Worm (Caenorhabditis elegans) whole organism, L2 larva: ENCODE results near the gene ipla-3.

ENCODE experiments used
- C34F6.9 ChIP-seq: fragments of 150-350 bp; optimal IDR thresholded peaks from 2 replicates; lab custom pipeline; 2014; ENCODE audit warnings: missing biosample characterization, missing genetic modification characterization
- F13H6.1 ChIP-seq: sonication (generic microtip); optimal IDR thresholded peaks from 2 replicates; lab custom pipeline; 2016; ENCODE audit warnings: missing genetic modification characterization, missing compliant biosample characterization
- R02D3.7 ChIP-seq: fragments of 150-350 bp; optimal IDR thresholded peaks from 2 replicates; lab custom pipeline; 2014; ENCODE audit warnings: missing biosample characterization, missing genetic modification characterization
- Y55F3AM.14 ChIP-seq: fragments of 200-800 bp; sonication (Bioruptor generic); optimal IDR thresholded peaks from 2 replicates; lab custom pipeline; 2018; ENCODE audit warnings: mild to moderate bottlenecking, missing genetic modification characterization, missing compliant biosample characterization
- aly-2 ChIP-seq: fragments of 150-350 bp; optimal IDR thresholded peaks from 2 replicates; lab custom pipeline; 2014; ENCODE audit warnings: missing biosample characterization, missing genetic modification characterization
- ama-1 ChIP-seq: fragments of 150-350 bp; optimal IDR thresholded peaks from 2 replicates; lab custom pipeline; 2018; ENCODE audit warnings: inconsistent platforms
- blmp-1 ChIP-seq: sonication (generic microtip); optimal IDR thresholded peaks from 2 replicates; lab custom pipeline; 2017; ENCODE audit warnings: missing genetic modification characterization, mild to moderate bottlenecking, missing compliant biosample characterization, antibody characterized with exemption, moderate library complexity; ENCODE audit not compliant: insufficient read depth
- ceh-16 ChIP-seq: fragments of 150-350 bp; optimal IDR thresholded peaks from 2 replicates; lab custom pipeline; 2014; ENCODE audit warnings: missing biosample characterization, missing genetic modification characterization
- crh-2 ChIP-seq: sonication (generic microtip); optimal IDR thresholded peaks from 2 replicates; lab custom pipeline; 2017; ENCODE audit warnings: missing biosample characterization, missing genetic modification characterization
- elt-1 ChIP-seq: fragments of 150-350 bp; optimal IDR thresholded peaks from 2 replicates; lab custom pipeline; 2014; ENCODE audit warnings: missing biosample characterization, missing genetic modification characterization
- elt-3 ChIP-seq: sonication (generic microtip); optimal IDR thresholded peaks from 2 replicates; lab custom pipeline; 2017; ENCODE audit warnings: missing biosample characterization, missing genetic modification characterization
- fos-1 ChIP-seq: fragments of 150-350 bp; optimal IDR thresholded peaks from 2 replicates; lab custom pipeline; 2014; ENCODE audit warnings: missing biosample characterization, missing genetic modification characterization
- gmeb-1 ChIP-seq: fragments of 150-350 bp; optimal IDR thresholded peaks from 2 replicates; lab custom pipeline; 2014; ENCODE audit warnings: missing biosample characterization, missing genetic modification characterization
- lin-11 ChIP-seq: fragments of 150-350 bp; sonication (generic microtip); optimal IDR thresholded peaks from 2 replicates; lab custom pipeline; 2014; ENCODE audit warnings: missing biosample characterization, missing genetic modification characterization, inconsistent platforms, mixed read lengths
- lin-13 ChIP-seq: fragments of 150-350 bp; optimal IDR thresholded peaks from 2 replicates; lab custom pipeline; 2014; ENCODE audit warnings: missing biosample characterization, missing genetic modification reagents, missing genetic modification characterization
- lin-39 ChIP-seq: fragments of 150-350 bp; optimal IDR thresholded peaks from 2 replicates; lab custom pipeline; 2014; ENCODE audit warnings: missing biosample characterization, missing genetic modification reagents, missing genetic modification characterization
- lsy-2 ChIP-seq, 2 experiments: fragments of 150-350 bp in 1 of 2; sonication (generic microtip) in 1 of 2; optimal IDR thresholded peaks; 2 replicates each; lab custom pipeline; 2014 to 2017; ENCODE audit warnings: missing biosample characterization in 2 of 2, missing genetic modification characterization in 2 of 2
- mab-5 ChIP-seq: fragments of 150-350 bp; optimal IDR thresholded peaks from 2 replicates; lab custom pipeline; 2014; ENCODE audit warnings: missing biosample characterization, missing genetic modification characterization
- mbf-1 ChIP-seq: sonication (generic microtip); optimal IDR thresholded peaks from 2 replicates; lab custom pipeline; 2017; ENCODE audit warnings: missing biosample characterization, missing genetic modification characterization
- mdl-1 ChIP-seq, 2 experiments: fragments of 150-350 bp in 1 of 2; sonication (generic microtip) in 1 of 2; optimal IDR thresholded peaks; 2 replicates each; lab custom pipeline; 2017; ENCODE audit warnings: missing biosample characterization in 2 of 2, missing genetic modification characterization in 2 of 2
- nhr-10 ChIP-seq: sonication (generic microtip); optimal IDR thresholded peaks from 2 replicates; lab custom pipeline; 2017; ENCODE audit warnings: missing biosample characterization, missing genetic modification characterization
- nhr-12 ChIP-seq: fragments of 150-350 bp; optimal IDR thresholded peaks from 2 replicates; lab custom pipeline; 2014; ENCODE audit warnings: missing biosample characterization, missing genetic modification characterization
- nhr-129 ChIP-seq: fragments of 150-350 bp; optimal IDR thresholded peaks from 2 replicates; lab custom pipeline; 2014; ENCODE audit warnings: missing biosample characterization, missing genetic modification characterization
- nhr-21 ChIP-seq: fragments of 150-350 bp; optimal IDR thresholded peaks from 2 replicates; lab custom pipeline; 2014; ENCODE audit warnings: missing biosample characterization, missing genetic modification characterization
- nhr-6 ChIP-seq: fragments of 150-350 bp; optimal IDR thresholded peaks from 2 replicates; lab custom pipeline; 2014; ENCODE audit warnings: missing biosample characterization, missing genetic modification characterization
- sma-3 ChIP-seq: sonication (generic microtip); optimal IDR thresholded peaks from 2 replicates; lab custom pipeline; 2016; ENCODE audit warnings: missing genetic modification reagents, missing genetic modification characterization, missing compliant biosample characterization
- sma-9 ChIP-seq, 2 experiments: fragments of 150-350 bp in 1 of 2; sonication (generic microtip) in 1 of 2; optimal IDR thresholded peaks; 2 replicates each; lab custom pipeline; 2014 to 2016; ENCODE audit warnings: missing genetic modification characterization in 2 of 2, mild to moderate bottlenecking in 1 of 2, missing biosample characterization in 1 of 2, missing compliant biosample characterization in 1 of 2, missing genetic modification reagents in 1 of 2, moderate library complexity in 1 of 2
- snpc-4 ChIP-seq: fragments of 150-350 bp; optimal IDR thresholded peaks from 2 replicates; lab custom pipeline; 2014; ENCODE audit warnings: missing biosample characterization, missing genetic modification characterization
- unc-39 ChIP-seq: fragments of 150-350 bp; optimal IDR thresholded peaks from 2 replicates; lab custom pipeline; 2014; ENCODE audit warnings: missing biosample characterization, missing genetic modification characterization
- unc-55 ChIP-seq: fragments of 150-350 bp; sonication (generic microtip); optimal IDR thresholded peaks from 3 replicates; lab custom pipeline; 2014; ENCODE audit warnings: missing biosample characterization, missing genetic modification reagents, missing genetic modification characterization
- unc-62 ChIP-seq: fragments of 150-350 bp; optimal IDR thresholded peaks from 2 replicates; lab custom pipeline; 2014; ENCODE audit warnings: missing biosample characterization, missing genetic modification reagents, missing genetic modification characterization
- ztf-1 ChIP-seq: fragments of 200-800 bp; sonication (Bioruptor generic); conservative IDR thresholded peaks from 2 replicates; pipeline ENCODE4 v1.3.6; 2022; ENCODE audit warnings: missing genetic modification characterization, missing compliant biosample characterization
- ztf-11 ChIP-seq: sonication (generic microtip); optimal IDR thresholded peaks from 2 replicates; lab custom pipeline; 2017; ENCODE audit warnings: missing biosample characterization, missing genetic modification characterization
- ztf-4 ChIP-seq: fragments of 150-350 bp; optimal IDR thresholded peaks from 2 replicates; lab custom pipeline; 2014; ENCODE audit warnings: missing biosample characterization, missing genetic modification characterization

The ipla-3 gene

DNA sequence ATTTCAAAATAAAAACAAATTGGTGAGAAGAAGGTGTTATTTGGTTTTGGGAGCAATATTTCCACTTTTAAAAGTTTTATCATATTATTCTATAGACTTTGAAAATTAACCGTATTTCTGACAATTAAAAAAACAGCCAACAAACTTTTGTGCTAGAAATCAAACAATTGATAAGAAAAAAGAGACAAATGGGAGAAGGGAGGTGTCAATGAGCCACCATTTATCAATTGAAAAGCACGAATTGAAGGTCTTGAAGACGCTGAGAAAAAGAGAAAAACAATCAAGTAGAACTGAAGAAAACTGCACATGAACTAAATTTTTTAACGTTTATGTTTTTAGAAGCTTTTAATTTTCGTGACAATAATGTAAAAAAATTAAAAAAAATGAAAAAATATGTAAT, 41.8 kb upstream of the ipla-3 start:
- no peak for TF ChIP-seq ztf-11 (tag; lab: Kevin White, UChicago)
- TF ChIP-seq fos-1 = peak; percentile 85

ce11 chrV:20770061-20770460, 41.0 kb upstream of the ipla-3 start, which contains the start of gene elp-1:
Gene elp-1, minus strand, starts transcription at chrV:20770161.
- TF ChIP-seq mbf-1 = no peak
- no peak for TF ChIP-seq ceh-16 (tag; lab: Kevin White, UChicago)
- no peak for TF ChIP-seq Y55F3AM.14 (GFP tag; lab: Kevin White, UChicago)

DNA sequence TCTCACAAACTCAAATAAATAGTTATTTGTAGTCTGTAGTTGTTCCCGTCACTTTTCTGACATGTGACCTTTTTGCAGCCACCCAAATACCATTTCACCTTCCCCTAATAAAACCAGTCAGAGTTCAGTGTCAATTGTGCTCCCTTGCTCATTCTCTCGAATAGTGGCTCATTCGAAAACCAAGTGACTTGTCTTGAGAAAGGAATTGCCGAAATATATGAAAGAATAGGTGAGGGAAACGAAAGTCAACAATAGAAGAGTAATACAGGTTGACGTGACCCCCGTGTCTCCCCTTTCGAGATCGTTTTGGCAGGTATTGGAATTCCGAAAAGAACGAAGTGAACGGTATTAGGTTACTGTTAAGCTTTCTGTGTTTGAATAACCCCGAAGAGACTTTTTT, 34.1 kb upstream of the ipla-3 start:
- TF ChIP-seq ceh-16 (tag; lab: Kevin White, UChicago) (no peak), nhr-129 (peak; percentile 67), sma-9 (GFP tag; optimal IDR thresholded peaks at IDR 0.05; lab: Kevin White, UChicago) (peak; percentile 31), sma-9 (tag; optimal IDR thresholded peaks at IDR 0.05; lab: Kevin White, UChicago) (no peak), C34F6.9 (tag; lab: Kevin White, UChicago) (no peak), F13H6.1 (tag; lab: Kevin White, UChicago) (peak; percentile 75), sma-3 (GFP tag; lab: Kevin White, UChicago) (no peak), ztf-11 (tag; lab: Kevin White, UChicago) (no peak), mdl-1 (tag; optimal IDR thresholded peaks at IDR 0.05; lab: Kevin White, UChicago) (no peak), blmp-1 (no peak)

- TF ChIP-seq ztf-4 (tag; lab: Kevin White, UChicago) (no peak), gmeb-1 (tag; lab: Kevin White, UChicago) (no peak), F13H6.1 (tag; lab: Kevin White, UChicago) (peak; percentile 75), nhr-129 (peak; percentile 50), elt-3 (tag; lab: Kevin White, UChicago) (no peak), sma-9 (GFP tag; optimal IDR thresholded peaks at IDR 0.05; lab: Kevin White, UChicago) (peak; percentile 17), sma-9 (tag; optimal IDR thresholded peaks at IDR 0.05; lab: Kevin White, UChicago) (no peak), snpc-4 (tag; lab: Kevin White, UChicago) (no peak)
Measured at ce11 chrV:20761758-20762157, 32.7 kb upstream of the ipla-3 start.

DNA sequence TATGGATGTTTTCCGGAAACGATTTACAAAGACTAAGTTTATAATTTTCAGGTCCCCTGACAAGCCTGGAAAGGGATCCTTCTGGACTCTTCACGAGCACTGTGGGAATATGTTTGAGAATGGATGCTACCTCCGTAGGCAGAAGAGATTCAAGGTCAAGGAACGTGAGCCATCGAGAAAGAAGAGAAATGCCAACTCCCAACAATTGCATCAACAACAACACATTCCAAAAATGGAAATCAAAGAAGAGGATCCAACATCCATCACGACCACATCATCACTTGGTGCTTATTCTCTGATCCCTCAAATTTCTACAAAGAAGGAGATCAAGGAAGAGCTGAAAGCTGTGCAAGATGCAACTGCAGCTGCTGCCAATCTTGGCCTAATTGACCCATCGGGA, 29.0 kb upstream of the ipla-3 start:
- TF ChIP-seq nhr-12 (tag; lab: Kevin White, UChicago) = no peak
- TF ChIP-seq unc-62 = no peak
- TF ChIP-seq unc-39 = no peak
- TF ChIP-seq fos-1 = no peak
- no peak for TF ChIP-seq ama-1 (lab: Kevin White, UChicago)
- no peak for TF ChIP-seq F13H6.1 (tag; lab: Kevin White, UChicago)
- no peak for TF ChIP-seq nhr-6 (tag; lab: Kevin White, UChicago)
- TF ChIP-seq C34F6.9 (tag; lab: Kevin White, UChicago) = no peak
- TF ChIP-seq mab-5 (tag; lab: Kevin White, UChicago) = no peak
- TF ChIP-seq crh-2 (tag; lab: Kevin White, UChicago) = no peak
- TF ChIP-seq sma-9 (GFP tag; optimal IDR thresholded peaks at IDR 0.05; lab: Kevin White, UChicago) = no peak
- TF ChIP-seq sma-9 (tag; optimal IDR thresholded peaks at IDR 0.05; lab: Kevin White, UChicago) = no peak
- TF ChIP-seq blmp-1 = no peak
- no peak for TF ChIP-seq unc-55 (GFP tag; lab: Kevin White, UChicago)
- no peak for TF ChIP-seq lin-13
- no peak for TF ChIP-seq lin-11 (tag; lab: Kevin White, UChicago)
- no peak for TF ChIP-seq nhr-21 (tag; lab: Kevin White, UChicago)
- TF ChIP-seq lsy-2 (tag; optimal IDR thresholded peaks at IDR 0.05; lab: Kevin White, UChicago) = no peak
- TF ChIP-seq aly-2 = no peak

DNA sequence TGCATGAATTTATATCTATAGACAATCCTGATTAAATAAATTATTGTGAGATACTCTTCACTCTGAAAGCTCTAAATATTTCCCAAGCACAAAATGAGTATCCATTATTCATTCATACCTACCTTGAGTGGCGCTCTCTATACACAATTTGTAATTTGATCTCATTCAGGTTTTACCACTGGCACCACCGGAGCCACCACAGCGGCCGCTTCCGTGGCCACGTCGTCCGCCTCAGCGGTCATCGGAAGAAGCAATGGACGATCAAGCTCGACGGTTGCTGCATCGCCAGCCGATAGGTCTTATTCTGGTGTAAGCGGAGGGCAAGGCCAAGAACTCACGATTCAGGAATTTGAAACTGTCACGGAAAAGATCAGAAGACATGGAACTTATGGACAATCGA, 28.2 kb upstream of the ipla-3 start:
- TF ChIP-seq nhr-12 (tag; lab: Kevin White, UChicago) (no peak), R02D3.7 (tag; lab: Kevin White, UChicago) (no peak), unc-62 (no peak), ztf-1 (GFP tag; lab: Robert Waterston, UW) (no peak), fos-1 (no peak), aly-2 (no peak), elt-1 (no peak), nhr-10 (no peak), ztf-11 (tag; lab: Kevin White, UChicago) (no peak), lin-39 (no peak), sma-9 (GFP tag; optimal IDR thresholded peaks at IDR 0.05; lab: Kevin White, UChicago) (no peak), sma-9 (tag; optimal IDR thresholded peaks at IDR 0.05; lab: Kevin White, UChicago) (no peak), mab-5 (tag; lab: Kevin White, UChicago) (no peak)
